Fruit fly (Drosophila melanogaster): Measurements from ENCODE around the gene CG2150.

The CG2150 gene

DNA sequence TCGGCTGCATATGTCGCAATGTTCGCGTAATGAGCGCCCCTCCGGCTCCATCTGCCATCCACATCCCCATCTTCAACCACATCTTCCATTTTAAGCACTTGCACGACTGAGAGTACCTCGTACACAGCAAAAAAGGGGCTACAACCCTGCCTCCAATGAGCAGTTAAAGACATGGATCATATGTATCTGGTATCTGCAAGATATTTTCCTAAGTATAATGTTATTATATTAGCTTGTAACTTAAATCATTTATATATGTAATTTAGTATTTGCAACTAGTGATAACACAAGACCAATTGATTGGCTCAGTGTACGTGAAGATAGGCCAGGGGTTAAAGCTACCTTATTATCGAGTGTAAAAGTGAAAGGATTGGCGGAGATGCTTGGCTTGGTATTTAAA, 1.9 kb downstream of the CG2150 start:
- no peak for TF ChIP-seq CG9705 (GFP tag; optimal IDR thresholded peaks at IDR 0.05)
- peak; percentile 4 for TF ChIP-seq fru (GFP tag; optimal IDR thresholded peaks at IDR 0.05)
- no peak for TF ChIP-seq Sp1 (GFP tag; optimal IDR thresholded peaks at IDR 0.05)

dm6 chr3R:31761529-31762009, 3.0 kb downstream of the CG2150 start, which contains the start of gene Smvt:
Smvt (minus strand) TSS chr3R:31761579.
- TF ChIP-seq OdsH (GFP tag; optimal IDR thresholded peaks at IDR 0.05) (no peak), Sp1 (GFP tag; optimal IDR thresholded peaks at IDR 0.05) (no peak), br (GFP tag; optimal IDR thresholded peaks at IDR 0.05) (no peak), Abd-B (GFP tag; optimal IDR thresholded peaks at IDR 0.05) (no peak), dmrt93B (GFP tag; optimal IDR thresholded peaks at IDR 0.05) (no peak), tai (GFP tag; optimal IDR thresholded peaks at IDR 0.05) (no peak), Hr78 (GFP tag; optimal IDR thresholded peaks at IDR 0.05) (no peak), lola (GFP tag; optimal IDR thresholded peaks at IDR 0.05) (no peak), brk (GFP tag; optimal IDR thresholded peaks at IDR 0.05) (no peak), jim (GFP tag; optimal IDR thresholded peaks at IDR 0.05) (no peak), ey (GFP tag; optimal IDR thresholded peaks at IDR 0.05) (no peak), GATAd (GFP tag; optimal IDR thresholded peaks at IDR 0.05) (no peak), Hnf4 (GFP tag; optimal IDR thresholded peaks at IDR 0.05) (no peak), sage (GFP tag; optimal IDR thresholded peaks at IDR 0.05) (no peak), HLH106 (tag; optimal IDR thresholded peaks at IDR 0.05) (no peak), Dif (GFP tag; optimal IDR thresholded peaks at IDR 0.05; ENCODE audit: partially characterized antibody) (no peak), Hr83 (GFP tag; optimal IDR thresholded peaks at IDR 0.05; ENCODE audit: poor library complexity, severe bottlenecking) (no peak), Rel (GFP tag; optimal IDR thresholded peaks at IDR 0.05) (no peak), Rel (tag; optimal IDR thresholded peaks at IDR 0.05) (no peak)

dm6 chr3R:31758587-31759167, 5.9 kb downstream of the CG2150 start, which contains the start of gene CG2187:
CG2187 (minus strand) TSS chr3R:31758637.
- TF ChIP-seq dl (GFP tag; optimal IDR thresholded peaks at IDR 0.05; ENCODE audit: insufficient read depth in 1 of 2, partially characterized antibody in 2 of 2) (no peak), Sp1 (GFP tag; optimal IDR thresholded peaks at IDR 0.05) (no peak), rgr (GFP tag; optimal IDR thresholded peaks at IDR 0.05) (no peak), tai (GFP tag; optimal IDR thresholded peaks at IDR 0.05) (no peak), fru (GFP tag; optimal IDR thresholded peaks at IDR 0.05) (no peak), Hr83 (GFP tag; optimal IDR thresholded peaks at IDR 0.05; ENCODE audit: poor library complexity, severe bottlenecking) (peak; percentile 35)

dm6 chr3R:31754605-31755004, 10.0 kb downstream of the CG2150 start, which contains the start of gene salt:
salt (minus strand) TSS chr3R:31754705.
- TF ChIP-seq CG32264 (GFP tag; optimal IDR thresholded peaks at IDR 0.05) (no peak), lola (GFP tag; optimal IDR thresholded peaks at IDR 0.05) (no peak), woc (GFP tag; optimal IDR thresholded peaks at IDR 0.05) (no peak), Vsx2 (GFP tag; optimal IDR thresholded peaks at IDR 0.05; ENCODE audit: partially characterized antibody) (no peak), dmrt93B (GFP tag; optimal IDR thresholded peaks at IDR 0.05) (no peak), Dif (GFP tag; optimal IDR thresholded peaks at IDR 0.05; ENCODE audit: partially characterized antibody) (no peak)

dm6 chr3R:31748093-31748996, 16.2 kb downstream of the CG2150 start:
- TF ChIP-seq jim (GFP tag; optimal IDR thresholded peaks at IDR 0.05) (no peak), N (GFP tag; optimal IDR thresholded peaks at IDR 0.05) (peak; percentile 81), Dfd (GFP tag; optimal IDR thresholded peaks at IDR 0.05) (no peak), sv (GFP tag; optimal IDR thresholded peaks at IDR 0.05) (no peak), dsf (GFP tag; optimal IDR thresholded peaks at IDR 0.05; ENCODE audit: borderline replicate concordance) (no peak), fru (GFP tag; optimal IDR thresholded peaks at IDR 0.05) (peak; percentile 41), CrebA (GFP tag; optimal IDR thresholded peaks at IDR 0.05; ENCODE audit: borderline replicate concordance) (no peak), Rel (GFP tag; optimal IDR thresholded peaks at IDR 0.05) (peak; percentile 53), Rel (tag; optimal IDR thresholded peaks at IDR 0.05) (peak; percentile 59), dl (GFP tag; optimal IDR thresholded peaks at IDR 0.05; ENCODE audit: insufficient read depth in 1 of 2, partially characterized antibody in 2 of 2) (no peak), ey (GFP tag; optimal IDR thresholded peaks at IDR 0.05) (no peak), woc (GFP tag; optimal IDR thresholded peaks at IDR 0.05) (no peak), rgr (GFP tag; optimal IDR thresholded peaks at IDR 0.05) (peak; percentile 21), HLH106 (tag; optimal IDR thresholded peaks at IDR 0.05) (no peak), Jra (GFP tag; optimal IDR thresholded peaks at IDR 0.05) (no peak), pan (optimal IDR thresholded peaks at IDR 0.05) (no peak), Myc (optimal IDR thresholded peaks at IDR 0.05) (no peak), Hr83 (GFP tag; optimal IDR thresholded peaks at IDR 0.05; ENCODE audit: poor library complexity, severe bottlenecking) (no peak), h (GFP tag; optimal IDR thresholded peaks at IDR 0.05) (peak; percentile 30), OdsH (GFP tag; optimal IDR thresholded peaks at IDR 0.05) (no peak), CG9705 (GFP tag; optimal IDR thresholded peaks at IDR 0.05) (no peak), foxo (GFP tag; optimal IDR thresholded peaks at IDR 0.05) (peak in 1 of 2 experiments; percentile 40), sage (GFP tag; optimal IDR thresholded peaks at IDR 0.05) (no peak), dmrt93B (GFP tag; optimal IDR thresholded peaks at IDR 0.05) (no peak), Hr78 (GFP tag; optimal IDR thresholded peaks at IDR 0.05) (peak; percentile 6), GATAd (GFP tag; optimal IDR thresholded peaks at IDR 0.05) (no peak), Abd-B (GFP tag; optimal IDR thresholded peaks at IDR 0.05) (no peak), CG32264 (GFP tag; optimal IDR thresholded peaks at IDR 0.05) (no peak)

Data from whole organism, wandering third instar larva.